Worm (Caenorhabditis elegans): ENCODE measurements around the gene mig-6.
A peak's percentile ranks its signal among the peaks of the same experiment; 100 is the strongest.

mig-6 gene

DNA sequence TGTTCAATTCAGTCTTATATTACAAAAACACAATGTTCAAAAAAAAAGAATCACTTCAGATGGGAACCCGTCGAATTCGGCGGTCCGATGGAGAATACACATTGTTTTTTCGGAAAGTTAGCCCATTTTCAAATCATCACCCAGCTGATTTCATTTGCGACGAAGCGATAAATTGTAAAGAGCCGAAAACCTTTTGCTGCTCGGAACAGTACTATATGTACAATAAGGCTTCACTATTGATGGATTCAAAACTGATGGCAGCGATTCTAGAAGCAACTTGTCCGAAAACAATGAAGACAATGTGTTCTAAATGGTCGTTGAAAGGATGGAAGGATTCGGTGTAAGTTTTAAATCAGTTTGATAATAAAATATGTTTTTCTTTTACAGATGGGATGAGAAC is 30.9 kb downstream of the mig-6 start, which contains the start of gene C37C3.1 (continued):
- TF ChIP-seq cebp-2 (GFP tag; IDR thresholded peaks at IDR 0.05) = no peak
- no peak; the same call in 1 of the 2 replicates for TF ChIP-seq Y56A3A.18 (GFP tag; IDR thresholded peaks at IDR 0.05)
- TF ChIP-seq gei-17 (GFP tag; optimal IDR thresholded peaks at IDR 0.05) = no peak
- TF ChIP-seq D2030.7 (GFP tag; IDR thresholded peaks at IDR 0.05) = 0 out of 2 replicates have a peak, but pooled peaks have one; percentile 19
- peak; percentile 11 for TF ChIP-seq T26A5.8 (tag; optimal IDR thresholded peaks at IDR 0.05)
- peak; percentile 75 for TF ChIP-seq chd-7 (tag; optimal IDR thresholded peaks at IDR 0.05)
- TF ChIP-seq cebp-1 (GFP tag; IDR thresholded peaks at IDR 0.05) = 0 out of 2 replicates have a peak, but pooled peaks have one; percentile 13
- TF ChIP-seq cebp-1 (tag; optimal IDR thresholded peaks at IDR 0.05) = peak; percentile 48
- no peak for TF ChIP-seq unc-130 (GFP tag; optimal IDR thresholded peaks at IDR 0.05)
- no peak for TF ChIP-seq K12H6.12 (tag; optimal IDR thresholded peaks at IDR 0.05)
- no peak for TF ChIP-seq egrh-3 (GFP tag; IDR thresholded peaks at IDR 0.05)
- no peak for TF ChIP-seq nhr-80 (tag; optimal IDR thresholded peaks at IDR 0.05)
- no peak for TF ChIP-seq nfya-2 (GFP tag; IDR thresholded peaks at IDR 0.05)
- TF ChIP-seq ztf-22 (GFP tag; optimal IDR thresholded peaks at IDR 0.05) = no peak
- no peak for TF ChIP-seq unc-62 (GFP tag; optimal IDR thresholded peaks at IDR 0.05)
- peak; percentile 12 for TF ChIP-seq tbp1 (GFP tag; optimal IDR thresholded peaks at IDR 0.05)
- TF ChIP-seq efl-1 (GFP tag; optimal IDR thresholded peaks at IDR 0.05) = no peak
- TF ChIP-seq lsy-27 (tag; optimal IDR thresholded peaks at IDR 0.05; ENCODE audit: borderline replicate concordance, insufficient read depth) = no peak
- TF ChIP-seq C06A6.2 (GFP tag; conservative IDR thresholded peaks at IDR 0.05) = no peak
- TF ChIP-seq attf-3 (GFP tag; conservative IDR thresholded peaks at IDR 0.05) = no peak
- peak; percentile 3 for TF ChIP-seq lin-40 (tag; optimal IDR thresholded peaks at IDR 0.05)
- TF ChIP-seq Y53F4B.3 (GFP tag; IDR thresholded peaks at IDR 0.05) = no peak
- no peak for TF ChIP-seq ztf-26 (tag; optimal IDR thresholded peaks at IDR 0.05)
- no peak for TF ChIP-seq pha-4 (tag; optimal IDR thresholded peaks at IDR 0.05)
- no peak for TF ChIP-seq F39B2.1 (GFP tag; IDR thresholded peaks at IDR 0.05)
- TF ChIP-seq mel-28 (tag; optimal IDR thresholded peaks at IDR 0.05; ENCODE audit: borderline replicate concordance) = no peak
- no peak for TF ChIP-seq athp-1 (tag; optimal IDR thresholded peaks at IDR 0.05)
- no peak for TF ChIP-seq ceh-58 (GFP tag; IDR thresholded peaks at IDR 0.05)
- peak; percentile 18; the same call in 1 of the 2 replicates for TF ChIP-seq attf-6 (GFP tag; IDR thresholded peaks at IDR 0.05)
- TF ChIP-seq ztf-6 (GFP tag; IDR thresholded peaks at IDR 0.05) = no peak
- no peak for TF ChIP-seq lir-1 (GFP tag; conservative IDR thresholded peaks at IDR 0.05)
- TF ChIP-seq nfya-1 (tag; optimal IDR thresholded peaks at IDR 0.05; ENCODE audit: borderline replicate concordance, insufficient read depth) = no peak
- no peak for TF ChIP-seq ceh-91 (GFP tag; IDR thresholded peaks at IDR 0.05)
- TF ChIP-seq rec-8 (tag; optimal IDR thresholded peaks at IDR 0.05) = no peak
- TF ChIP-seq F57A8.1 (GFP tag; optimal IDR thresholded peaks at IDR 0.05) = no peak
- no peak for TF ChIP-seq T07F8.4 (tag; optimal IDR thresholded peaks at IDR 0.05)
- no peak for TF ChIP-seq ceh-40 (GFP tag; IDR thresholded peaks at IDR 0.05)
- TF ChIP-seq sea-2 (GFP tag; IDR thresholded peaks at IDR 0.05) = no peak
- TF ChIP-seq ZK185.1 (tag; optimal IDR thresholded peaks at IDR 0.05; ENCODE audit: poor library complexity, severe bottlenecking) = no peak
- no peak for TF ChIP-seq F57C9.4 (tag; optimal IDR thresholded peaks at IDR 0.05)
- no peak for TF ChIP-seq B0261.1 (tag; optimal IDR thresholded peaks at IDR 0.05)
- no peak for TF ChIP-seq pbrm-1 (GFP tag; IDR thresholded peaks at IDR 0.05)
- TF ChIP-seq mcd-1 (GFP tag; IDR thresholded peaks at IDR 0.05) = no peak
- TF ChIP-seq ccch-3 (GFP tag; optimal IDR thresholded peaks at IDR 0.05) = no peak
- peak; percentile 9 for TF ChIP-seq lin-54 (GFP tag; optimal IDR thresholded peaks at IDR 0.05)
- TF ChIP-seq sdz-38 (tag; optimal IDR thresholded peaks at IDR 0.05) = no peak
- no peak for TF ChIP-seq him-1 (tag; optimal IDR thresholded peaks at IDR 0.05)
- no peak for TF ChIP-seq lag-1 (GFP tag; IDR thresholded peaks at IDR 0.05)
- no peak for TF ChIP-seq B0019.2 (GFP tag; conservative IDR thresholded peaks at IDR 0.05)
- no peak for TF ChIP-seq madf-3 (GFP tag; IDR thresholded peaks at IDR 0.05)

Measured in whole organism, young adult.